Worm (Caenorhabditis elegans) whole organism, late embryonic: ENCODE data around the gene F58E2.5.
A peak's percentile ranks its signal among the peaks of the same experiment; 100 is the strongest.

Experiments used
- C38D4.7 ChIP-seq: fragments of 200-800 bp; sonication (Bioruptor generic); optimal IDR thresholded peaks from 2 replicates; lab custom pipeline; 2018; ENCODE audit warnings: mild to moderate bottlenecking, missing genetic modification characterization, moderate library complexity, missing compliant biosample characterization
- Y22D7AL.16 ChIP-seq: sonication (generic microtip); optimal IDR thresholded peaks from 2 replicates; lab custom pipeline; 2016; ENCODE audit warnings: missing genetic modification characterization, missing compliant biosample characterization
- ahr-1 ChIP-seq: sonication (generic microtip); optimal IDR thresholded peaks from 2 replicates; lab custom pipeline; 2016; ENCODE audit warnings: missing genetic modification characterization, missing compliant biosample characterization
- ama-1 ChIP-seq: fragments of 150-350 bp; optimal IDR thresholded peaks from 2 replicates; lab custom pipeline; 2014
- ceh-18 ChIP-seq: sonication (generic microtip); optimal IDR thresholded peaks from 2 replicates; lab custom pipeline; 2016; ENCODE audit warnings: missing genetic modification characterization, missing compliant biosample characterization
- ceh-19 ChIP-seq: fragments of 200-800 bp; sonication (Bioruptor generic); optimal IDR thresholded peaks from 2 replicates; lab custom pipeline; 2018; ENCODE audit warnings: mild to moderate bottlenecking, missing genetic modification characterization, missing compliant biosample characterization
- ceh-22 ChIP-seq: sonication (generic microtip); optimal IDR thresholded peaks from 2 replicates; lab custom pipeline; 2017; ENCODE audit warnings: missing biosample characterization, missing genetic modification characterization
- ceh-24 ChIP-seq: sonication (generic microtip); optimal IDR thresholded peaks from 2 replicates; lab custom pipeline; 2016; ENCODE audit warnings: mild to moderate bottlenecking, missing genetic modification characterization, missing compliant biosample characterization
- ceh-30 ChIP-seq: fragments of 150-350 bp; optimal IDR thresholded peaks from 2 replicates; lab custom pipeline; 2014; ENCODE audit warnings: missing biosample characterization, missing genetic modification characterization
- ceh-31 ChIP-seq: sonication (generic microtip); optimal IDR thresholded peaks from 2 replicates; lab custom pipeline; 2016; ENCODE audit warnings: missing genetic modification characterization, missing compliant biosample characterization
- ceh-34 ChIP-seq: sonication (generic microtip); optimal IDR thresholded peaks from 2 replicates; lab custom pipeline; 2016; ENCODE audit warnings: mild to moderate bottlenecking, missing genetic modification characterization, missing compliant biosample characterization
- ceh-48 ChIP-seq: sonication (generic microtip); optimal IDR thresholded peaks from 2 replicates; lab custom pipeline; 2016; ENCODE audit warnings: missing genetic modification characterization, inconsistent platforms, missing compliant biosample characterization
- che-1 ChIP-seq: sonication (generic microtip); optimal IDR thresholded peaks from 2 replicates; lab custom pipeline; 2016; ENCODE audit warnings: mild to moderate bottlenecking, missing genetic modification characterization, missing compliant biosample characterization
- dmd-4 ChIP-seq: sonication (generic microtip); optimal IDR thresholded peaks from 2 replicates; lab custom pipeline; 2016; ENCODE audit warnings: borderline replicate concordance, missing genetic modification characterization, missing compliant biosample characterization
- elt-2 ChIP-seq: sonication (generic microtip); optimal IDR thresholded peaks from 2 replicates; lab custom pipeline; 2016; ENCODE audit warnings: missing genetic modification reagents, missing genetic modification characterization, missing compliant biosample characterization
- ets-4 ChIP-seq: sonication (generic microtip); optimal IDR thresholded peaks from 2 replicates; lab custom pipeline; 2016; ENCODE audit warnings: missing genetic modification characterization, missing compliant biosample characterization
- fax-1 ChIP-seq: sonication (generic microtip); optimal IDR thresholded peaks from 2 replicates; lab custom pipeline; 2016; ENCODE audit warnings: missing genotype, missing genetic modification characterization, missing compliant biosample characterization
- fkh-10 ChIP-seq: fragments of 150-350 bp; optimal IDR thresholded peaks from 2 replicates; lab custom pipeline; 2014; ENCODE audit warnings: missing biosample characterization, missing genetic modification reagents, missing genetic modification characterization
- gmeb-2 ChIP-seq: sonication (generic microtip); optimal IDR thresholded peaks from 2 replicates; lab custom pipeline; 2016; ENCODE audit warnings: missing genetic modification characterization, inconsistent platforms, missing compliant biosample characterization
- hlh-15 ChIP-seq: sonication (generic microtip); optimal IDR thresholded peaks from 2 replicates; lab custom pipeline; 2016; ENCODE audit warnings: missing genetic modification characterization, missing compliant biosample characterization
- hlh-6 ChIP-seq: sonication (generic microtip); optimal IDR thresholded peaks from 2 replicates; lab custom pipeline; 2016; ENCODE audit warnings: missing genotype, missing genetic modification characterization, missing compliant biosample characterization
- madf-2 ChIP-seq: sonication (generic microtip); optimal IDR thresholded peaks from 2 replicates; lab custom pipeline; 2017; ENCODE audit warnings: missing genetic modification characterization, missing compliant biosample characterization
- mec-3 ChIP-seq: sonication (generic microtip); optimal IDR thresholded peaks from 2 replicates; lab custom pipeline; 2016; ENCODE audit warnings: borderline replicate concordance, missing genetic modification characterization, missing compliant biosample characterization
- nfya-1 ChIP-seq: sonication (generic microtip); optimal IDR thresholded peaks from 2 replicates; lab custom pipeline; 2017; ENCODE audit warnings: missing genetic modification characterization, mild to moderate bottlenecking, missing compliant biosample characterization, antibody characterized with exemption, moderate library complexity
- nhr-232 ChIP-seq: sonication (generic microtip); optimal IDR thresholded peaks from 2 replicates; lab custom pipeline; 2016; ENCODE audit warnings: missing genetic modification characterization, missing compliant biosample characterization
- odd-2 ChIP-seq: sonication (generic microtip); optimal IDR thresholded peaks from 2 replicates; lab custom pipeline; 2017; ENCODE audit warnings: antibody characterized with exemption, mild to moderate bottlenecking, missing genetic modification characterization, missing compliant biosample characterization
- pha-2 ChIP-seq: sonication (generic microtip); optimal IDR thresholded peaks from 2 replicates; lab custom pipeline; 2017; ENCODE audit warnings: mild to moderate bottlenecking, missing genetic modification characterization, missing compliant biosample characterization
- pqm-1 ChIP-seq: sonication (generic microtip); optimal IDR thresholded peaks from 2 replicates; lab custom pipeline; 2016; ENCODE audit warnings: missing genetic modification characterization, missing compliant biosample characterization
- ref-2 ChIP-seq: sonication (generic microtip); optimal IDR thresholded peaks from 2 replicates; lab custom pipeline; 2016; ENCODE audit warnings: missing genetic modification characterization, missing compliant biosample characterization
- rnt-1 ChIP-seq: sonication (generic microtip); optimal IDR thresholded peaks from 2 replicates; lab custom pipeline; 2016; ENCODE audit warnings: missing genetic modification characterization, missing compliant biosample characterization
- sdc-2 ChIP-seq: sonication (generic microtip); optimal IDR thresholded peaks from 2 replicates; lab custom pipeline; 2016; ENCODE audit warnings: missing genotype, missing genetic modification characterization, missing compliant biosample characterization
- sox-4 ChIP-seq: sonication (generic microtip); optimal IDR thresholded peaks from 2 replicates; lab custom pipeline; 2017; ENCODE audit warnings: mild to moderate bottlenecking, missing genetic modification characterization, inconsistent platforms, missing compliant biosample characterization
- syd-9 ChIP-seq: sonication (generic microtip); optimal IDR thresholded peaks from 2 replicates; lab custom pipeline; 2016; ENCODE audit warnings: mild to moderate bottlenecking, missing genetic modification characterization, moderate library complexity, missing compliant biosample characterization
- tbx-2 ChIP-seq: sonication (generic microtip); optimal IDR thresholded peaks from 2 replicates; lab custom pipeline; 2016; ENCODE audit warnings: missing genetic modification characterization, missing compliant biosample characterization
- unc-42 ChIP-seq: sonication (generic microtip); optimal IDR thresholded peaks from 2 replicates; lab custom pipeline; 2016; ENCODE audit warnings: missing genotype, missing genetic modification characterization, missing compliant biosample characterization
- unc-86 ChIP-seq: sonication (generic microtip); optimal IDR thresholded peaks from 2 replicates; lab custom pipeline; 2016; ENCODE audit warnings: missing genetic modification characterization, missing compliant biosample characterization
- ztf-16 ChIP-seq: sonication (generic microtip); optimal IDR thresholded peaks from 2 replicates; lab custom pipeline; 2017; ENCODE audit warnings: missing genetic modification characterization, missing compliant biosample characterization

F58E2.5 gene

DNA sequence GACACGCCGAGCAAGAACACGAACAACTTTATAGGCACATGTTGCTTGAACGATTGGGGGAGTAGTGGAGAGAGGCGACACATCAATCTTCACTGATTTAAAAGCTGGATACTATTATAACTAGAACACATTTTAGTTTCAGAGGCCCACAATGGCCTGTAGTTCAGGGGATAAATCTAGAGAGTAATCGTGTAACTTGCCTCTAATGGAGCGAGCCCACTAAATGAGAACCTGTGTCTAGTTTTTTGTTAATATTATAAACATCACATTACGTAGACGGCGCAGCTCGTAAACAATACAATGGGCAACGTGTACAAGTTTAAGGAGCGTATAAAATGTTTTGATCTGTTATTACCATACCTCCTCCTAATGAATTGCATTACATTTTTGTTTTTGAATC, at the start of gene F58E2.5:
Gene F58E2.5, plus strand, starts transcription at position 301 of the 400 bp plus-strand sequence.
- no peak for TF ChIP-seq ceh-48 (tag; lab: Kevin White, UChicago)
- no peak for TF ChIP-seq rnt-1 (tag; lab: Kevin White, UChicago)
- TF ChIP-seq nhr-232: no peak
- TF ChIP-seq unc-86 (tag; lab: Kevin White, UChicago): no peak
- TF ChIP-seq che-1 (tag; lab: Kevin White, UChicago): no peak
- no peak for TF ChIP-seq pha-2
- no peak for TF ChIP-seq ceh-30 (tag; lab: Kevin White, UChicago)
- TF ChIP-seq pqm-1 (tag; lab: Kevin White, UChicago): no peak
- TF ChIP-seq fax-1 (tag; lab: Kevin White, UChicago): no peak

DNA sequence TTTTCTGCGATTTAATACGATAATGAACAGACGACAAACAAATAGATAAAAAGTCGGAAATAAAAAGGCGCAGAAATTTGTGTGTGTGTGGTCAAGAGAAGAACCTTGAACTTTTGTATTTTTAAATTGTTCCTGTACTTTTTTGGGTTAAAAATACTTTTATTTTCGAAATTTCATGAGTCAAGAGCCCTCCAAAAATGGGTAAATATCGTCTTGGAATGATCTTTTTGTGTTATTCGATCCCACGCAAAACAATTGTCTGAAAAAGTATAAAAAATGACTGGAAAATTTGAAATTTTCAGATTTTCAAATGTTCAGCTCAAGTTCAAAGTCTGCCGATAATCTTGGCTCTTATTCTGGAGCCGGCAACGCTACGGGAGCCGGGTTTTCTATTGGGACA, 49.1 kb upstream of the F58E2.5 start, which contains the start of gene C04C3.14:
Gene C04C3.14, plus strand, starts transcription at position 301 of the 400 bp plus-strand sequence.
- TF ChIP-seq ets-4 (tag; lab: Kevin White, UChicago): no peak
- TF ChIP-seq unc-86 (tag; lab: Kevin White, UChicago): no peak
- no peak for TF ChIP-seq ceh-18 (tag; lab: Kevin White, UChicago)
- TF ChIP-seq ceh-34 (tag; lab: Kevin White, UChicago): no peak
- no peak for TF ChIP-seq madf-2 (tag; lab: Kevin White, UChicago)
- TF ChIP-seq elt-2 (tag; lab: Kevin White, UChicago): no peak
- TF ChIP-seq ama-1 (lab: Kevin White, UChicago): no peak
- no peak for TF ChIP-seq sdc-2 (tag; lab: Kevin White, UChicago)
- TF ChIP-seq mec-3 (tag; lab: Kevin White, UChicago): no peak
- no peak for TF ChIP-seq nfya-1 (tag; lab: Kevin White, UChicago)
- TF ChIP-seq ceh-22 (tag; lab: Kevin White, UChicago): no peak
- no peak for TF ChIP-seq ceh-24 (tag; lab: Kevin White, UChicago)
- TF ChIP-seq, all 69 proteins: peak for 0

ce11 chrIV:3398078-3398477, 46.6 kb upstream of the F58E2.5 start:
- TF ChIP-seq C38D4.7 (no peak), ahr-1 (no peak), syd-9 (tag; lab: Kevin White, UChicago) (no peak), sox-4 (tag; lab: Kevin White, UChicago) (no peak), pha-2 (no peak), hlh-15 (no peak), fkh-10 (GFP tag; lab: Kevin White, UChicago) (no peak), ceh-19 (GFP tag; lab: Kevin White, UChicago) (no peak), ref-2 (tag; lab: Kevin White, UChicago) (no peak), mec-3 (tag; lab: Kevin White, UChicago) (no peak), ceh-24 (tag; lab: Kevin White, UChicago) (no peak), elt-2 (tag; lab: Kevin White, UChicago) (no peak), odd-2 (tag; lab: Kevin White, UChicago) (no peak)

ce11 chrIV:3399015-3399722, 45.5 kb upstream of the F58E2.5 start, which contains the start of the genes dyf-3 and pdhb-1:
Gene dyf-3, minus strand, starts transcription at chrIV:3399231.
Gene pdhb-1, plus strand, starts transcription at chrIV:3399672.
- TF ChIP-seq Y22D7AL.16 (peak; percentile 11), dmd-4 (no peak), ceh-34 (tag; lab: Kevin White, UChicago) (peak; percentile 2), ahr-1 (no peak), ceh-48 (tag; lab: Kevin White, UChicago) (peak; percentile 18), tbx-2 (tag; lab: Kevin White, UChicago) (peak; percentile 1), unc-42 (tag; lab: Kevin White, UChicago) (peak; percentile 5), nfya-1 (tag; lab: Kevin White, UChicago) (peak; percentile 46), ceh-19 (GFP tag; lab: Kevin White, UChicago) (peak; percentile 5), ztf-16 (tag; lab: Kevin White, UChicago) (peak; percentile 25), gmeb-2 (peak; percentile 6), ceh-31 (tag; lab: Kevin White, UChicago) (peak; percentile 11), hlh-6 (tag; lab: Kevin White, UChicago) (no peak)
